Fruit fly (Drosophila melanogaster) Kc167 (cell line): Measurements from ENCODE around the gene VhaPPA1-2.

Source experiments
- Myc ChIP-seq: fragments of >200 bp; optimal IDR thresholded peaks from 2 replicates; lab custom pipeline; 2017; ENCODE audit warnings: missing external identifiers
- Sin3A ChIP-seq: fragments of >200 bp; optimal IDR thresholded peaks from 2 replicates; lab custom pipeline; 2018; ENCODE audit warnings: missing external identifiers
- psq ChIP-seq: fragments of >200 bp; optimal IDR thresholded peaks from 2 replicates; lab custom pipeline; 2017; ENCODE audit warnings: missing external identifiers

- TF ChIP-seq psq: no peak
- no peak for TF ChIP-seq Myc
- no peak for TF ChIP-seq Sin3A
These were observed 20.7 kb downstream of the VhaPPA1-2 start, which contains the start of gene CG3631 for dm6 chr3R:14879207-14879863.
